Worm (Caenorhabditis elegans) whole organism, early embryonic: ENCODE results near the gene ubq-2.

ENCODE experiments used
- ama-1 ChIP-seq: fragments of 150-350 bp; optimal IDR thresholded peaks from 2 replicates; lab custom pipeline; 2014
- ceh-13 ChIP-seq: fragments of 200-800 bp; sonication (Bioruptor generic); optimal IDR thresholded peaks from 2 replicates; lab custom pipeline; 2018; ENCODE audit warnings: mild to moderate bottlenecking, missing genetic modification characterization, missing compliant biosample characterization
- ceh-36 ChIP-seq: sonication (generic microtip); optimal IDR thresholded peaks from 2 replicates; lab custom pipeline; 2016; ENCODE audit warnings: missing genetic modification characterization, inconsistent platforms, missing compliant biosample characterization
- hmbx-1 ChIP-seq: sonication (generic microtip); optimal IDR thresholded peaks from 2 replicates; lab custom pipeline; 2016; ENCODE audit warnings: mild to moderate bottlenecking, missing genetic modification characterization, missing compliant biosample characterization

- TF ChIP-seq ama-1 (lab: Kevin White, UChicago) (no peak), ceh-36 (tag; lab: Kevin White, UChicago) (no peak), ceh-13 (no peak), hmbx-1 (tag; lab: Kevin White, UChicago) (no peak)
Measured at ce11 chrIII:13019547-13020098, 41.3 kb upstream of the ubq-2 start.
